Fruit fly (Drosophila melanogaster) whole organism, embryonic: ENCODE results near the gene Agpat3.

Experiments used
- Atf-2 ChIP-seq: fragments of 200-800 bp; sonication (Bioruptor generic); optimal IDR thresholded peaks from 2 replicates; lab custom pipeline; 2016; ENCODE audit warnings: missing biosample characterization, missing genetic modification characterization
- CG10654 ChIP-seq: fragments of 200-800 bp; sonication (Bioruptor generic); optimal IDR thresholded peaks from 2 replicates; lab custom pipeline; 2016; ENCODE audit warnings: missing biosample characterization, missing genetic modification characterization
- CG10959 ChIP-seq: fragments of 200-800 bp; sonication (Bioruptor generic); IDR thresholded peaks from 2 replicates; pipeline ENCODE4 v1.3.6; 2022; ENCODE audit warnings: missing biosample characterization, missing genetic modification characterization
- CG11398 ChIP-seq: fragments of 200-800 bp; sonication (Bioruptor generic); optimal IDR thresholded peaks from 2 replicates; lab custom pipeline; 2016; ENCODE audit warnings: missing biosample characterization, missing genetic modification characterization
- CG11695 ChIP-seq: fragments of 200-800 bp; sonication (Bioruptor generic); IDR thresholded peaks from 3 replicates; pipeline ENCODE4 v1.3.6; 2022; ENCODE audit warnings: missing biosample characterization, missing genetic modification characterization
- CG12391 ChIP-seq: fragments of 200-800 bp; sonication (Bioruptor generic); optimal IDR thresholded peaks from 3 replicates; lab custom pipeline; 2018; ENCODE audit warnings: missing biosample characterization, mild to moderate bottlenecking, missing genetic modification characterization, moderate library complexity
- CG14667 ChIP-seq: fragments of 200-800 bp; sonication (Bioruptor generic); IDR thresholded peaks from 2 replicates; pipeline ENCODE4 v1.3.6; 2022; ENCODE audit warnings: missing biosample characterization, missing genetic modification characterization
- CG1529 ChIP-seq: fragments of 200-800 bp; sonication (Bioruptor generic); optimal IDR thresholded peaks from 3 replicates; lab custom pipeline; 2018; ENCODE audit warnings: missing biosample characterization, missing genetic modification characterization
- CG17361 ChIP-seq: fragments of 200-800 bp; sonication (Bioruptor generic); IDR thresholded peaks from 3 replicates; pipeline ENCODE4 v1.3.6; 2022; ENCODE audit warnings: missing biosample characterization, missing genetic modification characterization
- CG17385 ChIP-seq: fragments of 200-800 bp; sonication (Bioruptor generic); optimal IDR thresholded peaks from 3 replicates; lab custom pipeline; 2018; ENCODE audit warnings: missing biosample characterization, mild to moderate bottlenecking, missing genetic modification characterization
- CG17829 ChIP-seq: fragments of 200-800 bp; optimal IDR thresholded peaks from 2 replicates; lab custom pipeline; 2019; ENCODE audit warnings: missing biosample characterization, mild to moderate bottlenecking, missing genetic modification characterization, moderate library complexity
- CG2120 ChIP-seq: fragments of 200-800 bp; sonication (Bioruptor generic); optimal IDR thresholded peaks from 3 replicates; lab custom pipeline; 2016; ENCODE audit warnings: missing biosample characterization, missing genetic modification characterization
- CG30431 ChIP-seq: fragments of 200-800 bp; sonication (Bioruptor generic); optimal IDR thresholded peaks from 2 replicates; lab custom pipeline; 2017; ENCODE audit warnings: missing biosample characterization, missing genetic modification characterization
- CG3065 ChIP-seq: fragments of 200-800 bp; sonication (Bioruptor generic); optimal IDR thresholded peaks from 2 replicates; lab custom pipeline; 2016; ENCODE audit warnings: missing biosample characterization, missing genetic modification characterization
- CG31388 ChIP-seq: fragments of 200-800 bp; sonication (Bioruptor generic); optimal IDR thresholded peaks from 2 replicates; lab custom pipeline; 2016; ENCODE audit warnings: missing biosample characterization, missing genetic modification characterization
- CG33213 ChIP-seq: fragments of 200-800 bp; sonication (Bioruptor generic); optimal IDR thresholded peaks from 3 replicates; lab custom pipeline; 2016; ENCODE audit warnings: missing biosample characterization, missing genetic modification characterization
- CG3407 ChIP-seq: fragments of 200-800 bp; sonication (Bioruptor generic); optimal IDR thresholded peaks from 2 replicates; lab custom pipeline; 2018; ENCODE audit warnings: missing biosample characterization, mild to moderate bottlenecking, missing genetic modification characterization
- CG43689 ChIP-seq: fragments of 200-800 bp; sonication (Bioruptor generic); IDR thresholded peaks from 2 replicates; pipeline ENCODE4 v1.3.6; 2022; ENCODE audit warnings: missing biosample characterization, missing genetic modification characterization
- CG4730 ChIP-seq: fragments of 200-800 bp; sonication (Bioruptor generic); IDR thresholded peaks from 2 replicates; pipeline ENCODE4 v1.3.6; 2022; ENCODE audit warnings: missing biosample characterization, missing genetic modification characterization
- CG5180 ChIP-seq: fragments of 200-800 bp; sonication (Bioruptor generic); optimal IDR thresholded peaks from 3 replicates; lab custom pipeline; 2017; ENCODE audit warnings: missing biosample characterization, missing genetic modification characterization, mild to moderate bottlenecking, moderate library complexity, missing genetic modification reagents
- CG6654 ChIP-seq: fragments of 200-800 bp; sonication (Bioruptor generic); optimal IDR thresholded peaks from 2 replicates; lab custom pipeline; 2017; ENCODE audit warnings: missing biosample characterization, mild to moderate bottlenecking, missing genetic modification characterization
- CG8924 ChIP-seq: fragments of 200-800 bp; optimal IDR thresholded peaks from 3 replicates; lab custom pipeline; 2019; ENCODE audit warnings: missing biosample characterization, mild to moderate bottlenecking, missing genetic modification characterization, moderate library complexity
- CG9215 ChIP-seq: fragments of 200-800 bp; sonication (Bioruptor generic); IDR thresholded peaks from 2 replicates; pipeline ENCODE4 v1.3.6; 2022; ENCODE audit warnings: missing biosample characterization, missing genetic modification characterization
- CG9876 ChIP-seq: fragments of 200-800 bp; sonication (Bioruptor generic); optimal IDR thresholded peaks from 2 replicates; lab custom pipeline; 2016; ENCODE audit warnings: missing biosample characterization, missing genetic modification characterization
- CG9932 ChIP-seq: fragments of 200-800 bp; sonication (Bioruptor generic); IDR thresholded peaks from 2 replicates; pipeline ENCODE4 v1.3.6; 2022; ENCODE audit warnings: missing biosample characterization, missing genetic modification characterization
- CoRest ChIP-seq: fragments of 200-800 bp; sonication (Bioruptor generic); optimal IDR thresholded peaks from 3 replicates; lab custom pipeline; 2018; ENCODE audit warnings: missing biosample characterization, mild to moderate bottlenecking, missing genetic modification characterization, moderate library complexity
- Deaf1 ChIP-seq: fragments of 200-800 bp; optimal IDR thresholded peaks from 3 replicates; lab custom pipeline; 2019; ENCODE audit warnings: missing biosample characterization, mild to moderate bottlenecking, missing genetic modification characterization, moderate library complexity
- Drgx ChIP-seq: fragments of 200-800 bp; sonication (Bioruptor generic); IDR thresholded peaks from 2 replicates; pipeline ENCODE4 v1.3.6; 2022; ENCODE audit warnings: missing biosample characterization, missing genetic modification characterization
- Gsc ChIP-seq: fragments of 200-800 bp; sonication (Bioruptor generic); IDR thresholded peaks from 2 replicates; pipeline ENCODE4 v1.3.6; 2022; ENCODE audit warnings: missing biosample characterization, missing genetic modification characterization
- Gug ChIP-seq: fragments of 200-800 bp; sonication (Bioruptor generic); IDR thresholded peaks from 4 replicates; pipeline ENCODE4 v1.3.6; 2022; ENCODE audit warnings: missing biosample characterization, missing genetic modification characterization
- Lpt ChIP-seq: fragments of >200 bp; optimal IDR thresholded peaks from 2 replicates; lab custom pipeline; 2018; ENCODE audit warnings: missing biosample characterization, missing genetic modification characterization
- Opbp ChIP-seq: fragments of 200-800 bp; sonication (Bioruptor generic); IDR thresholded peaks from 3 replicates; pipeline ENCODE4 v1.3.6; 2022; ENCODE audit warnings: missing biosample characterization, missing genetic modification characterization; ENCODE audit not compliant: partially characterized antibody
- Optix ChIP-seq: fragments of 200-800 bp; sonication (Bioruptor generic); IDR thresholded peaks from 3 replicates; pipeline ENCODE4 v1.3.6; 2022; ENCODE audit warnings: missing biosample characterization, missing genetic modification characterization
- Pdp1 ChIP-seq, 2 experiments: fragments of 200-800 bp; sonication (Bioruptor generic); optimal IDR thresholded peaks; 3 replicates each; lab custom pipeline; 2016; ENCODE audit warnings: missing biosample characterization in 2 of 2, missing genetic modification characterization in 2 of 2, mild to moderate bottlenecking in 1 of 2, moderate library complexity in 1 of 2
- Scr ChIP-seq: fragments of 200-800 bp; sonication (Bioruptor generic); IDR thresholded peaks from 2 replicates; pipeline ENCODE4 v1.3.6; 2022; ENCODE audit warnings: missing biosample characterization, missing genetic modification characterization; ENCODE audit not compliant: partially characterized antibody
- Side ChIP-seq: fragments of 200-800 bp; sonication (Bioruptor generic); optimal IDR thresholded peaks from 2 replicates; lab custom pipeline; 2016; ENCODE audit warnings: missing biosample characterization, missing genetic modification characterization
- Sox100B ChIP-seq: fragments of 200-800 bp; sonication (Bioruptor generic); optimal IDR thresholded peaks from 3 replicates; lab custom pipeline; 2018; ENCODE audit warnings: missing biosample characterization, mild to moderate bottlenecking, missing genetic modification characterization
- Stat92E ChIP-seq, 3 experiments: fragments of >200 bp in 2 of 3; fragments of 200-800 bp in 1 of 3; sonication (Bioruptor generic) in 1 of 3; optimal IDR thresholded peaks; 2 replicates each; lab custom pipeline; 2017 to 2019; ENCODE audit warnings: missing biosample characterization in 3 of 3, missing genetic modification characterization in 3 of 3, mild to moderate bottlenecking in 1 of 3, moderate library complexity in 1 of 3
- Trl ChIP-seq, 3 experiments: fragments of >200 bp in 2 of 3; fragments of 200-800 bp in 1 of 3; sonication (Bioruptor generic) in 1 of 3; optimal IDR thresholded peaks; 2 replicates in 1 of 3; 3 replicates in 2 of 3; lab custom pipeline; 2016 to 2017; ENCODE audit warnings: missing biosample characterization in 1 of 3, missing genetic modification characterization in 1 of 3
- ac ChIP-seq: fragments of 200-800 bp; sonication (Bioruptor generic); optimal IDR thresholded peaks from 3 replicates; lab custom pipeline; 2017; ENCODE audit warnings: missing biosample characterization, mild to moderate bottlenecking, missing genetic modification characterization
- ara ChIP-seq: fragments of 200-800 bp; sonication (Bioruptor generic); IDR thresholded peaks from 2 replicates; pipeline ENCODE4 v1.3.6; 2022; ENCODE audit warnings: missing biosample characterization, missing genetic modification characterization
- bab2 ChIP-seq: fragments of 200-800 bp; sonication (Bioruptor generic); optimal IDR thresholded peaks from 2 replicates; lab custom pipeline; 2016; ENCODE audit warnings: missing biosample characterization, missing genetic modification characterization
- chinmo ChIP-seq: fragments of 200-800 bp; sonication (Bioruptor generic); IDR thresholded peaks from 4 replicates; pipeline ENCODE4 v1.3.6; 2022; ENCODE audit warnings: missing biosample characterization, missing genetic modification characterization; ENCODE audit not compliant: partially characterized antibody
- dmrt99B ChIP-seq: fragments of 200-800 bp; sonication (Bioruptor generic); optimal IDR thresholded peaks from 2 replicates; lab custom pipeline; 2018; ENCODE audit warnings: missing biosample characterization, mild to moderate bottlenecking, missing genetic modification characterization, moderate library complexity
- fd96Cb ChIP-seq: fragments of 200-800 bp; sonication (Bioruptor generic); optimal IDR thresholded peaks from 2 replicates; lab custom pipeline; 2018; ENCODE audit warnings: missing biosample characterization, mild to moderate bottlenecking, missing genetic modification characterization, moderate library complexity
- lab ChIP-seq: fragments of 200-800 bp; sonication (Bioruptor generic); optimal IDR thresholded peaks from 3 replicates; lab custom pipeline; 2017; ENCODE audit warnings: missing biosample characterization, missing genetic modification characterization, mild to moderate bottlenecking, moderate library complexity, missing genetic modification reagents
- pros ChIP-seq: fragments of 200-800 bp; sonication (Bioruptor generic); optimal IDR thresholded peaks from 3 replicates; lab custom pipeline; 2019; ENCODE audit warnings: missing biosample characterization, mild to moderate bottlenecking, missing genetic modification characterization, moderate library complexity

Gene Agpat3

DNA sequence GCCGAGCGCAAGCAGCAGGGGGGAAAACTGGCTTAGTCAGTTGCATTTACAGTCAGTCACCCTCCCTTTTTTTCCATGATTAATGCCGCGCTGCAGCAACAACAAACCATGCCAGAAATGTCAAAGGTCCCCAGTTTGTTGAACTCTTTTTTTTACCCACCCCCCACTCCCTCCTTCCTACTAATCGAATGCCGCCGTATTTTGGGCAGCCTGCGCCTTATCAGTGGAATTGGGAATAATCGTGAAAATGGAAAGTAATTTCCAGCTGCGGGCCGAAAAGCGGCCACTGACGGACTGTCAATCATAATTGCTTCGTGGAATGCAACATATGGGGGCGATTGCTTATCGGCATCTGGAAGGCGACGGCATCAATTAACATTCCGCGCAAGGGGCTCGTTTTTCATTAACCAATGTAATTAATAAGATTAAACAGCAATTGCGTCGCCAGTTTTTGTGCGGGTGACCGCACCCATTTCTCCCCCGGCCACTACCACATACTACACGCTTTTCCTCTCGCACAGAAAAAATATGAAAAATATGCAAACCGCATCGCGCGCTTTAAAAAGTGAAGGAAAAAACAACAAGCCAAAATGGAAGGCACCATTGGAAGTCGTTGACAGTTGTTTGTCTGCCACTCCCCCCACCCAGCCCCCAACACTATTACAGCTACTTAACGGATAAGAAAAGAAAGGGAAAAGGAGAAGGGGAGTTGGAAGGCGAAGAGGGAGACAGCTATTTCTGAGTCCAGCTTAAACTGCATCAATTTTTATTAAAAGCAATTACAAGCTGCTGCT, 23.9 kb upstream of the Agpat3 start (continued):
- TF ChIP-seq CG4730 (no peak), Stat92E (GFP tag; optimal IDR thresholded peaks at IDR 0.05; lab: Kevin White, UChicago) (peak in 1 of 3 experiments; percentile 23), pros (GFP tag; lab: Kevin White, UChicago) (peak; percentile 44), CG6654 (GFP tag; lab: Kevin White, UChicago) (no peak), CG9215 (GFP tag; lab: Robert Waterston, UW) (no peak), CG2120 (GFP tag; lab: Kevin White, UChicago) (no peak), CG11695 (GFP tag; lab: Robert Waterston, UW) (no peak), CG17385 (GFP tag; lab: Kevin White, UChicago) (no peak), CG31388 (GFP tag; lab: Kevin White, UChicago) (no peak), CG30431 (GFP tag; lab: Kevin White, UChicago) (no peak), CG14667 (no peak), Lpt (GFP tag; lab: Kevin White, UChicago) (no peak), Side (GFP tag; lab: Kevin White, UChicago) (no peak), ac (no peak), Scr (GFP tag; lab: Robert Waterston, UW) (no peak), fd96Cb (tag; lab: Kevin White, UChicago) (no peak), CG3065 (no peak), CG43689 (no peak), Atf-2 (GFP tag; lab: Kevin White, UChicago) (no peak), CG9932 (GFP tag; lab: Robert Waterston, UW) (no peak), Deaf1 (no peak), CG17361 (GFP tag; lab: Robert Waterston, UW) (no peak), CG9876 (GFP tag; lab: Kevin White, UChicago) (no peak), ara (no peak), CG8924 (tag; lab: Kevin White, UChicago) (no peak), CG10654 (GFP tag; lab: Kevin White, UChicago) (no peak), CG10959 (GFP tag; lab: Robert Waterston, UW) (no peak), Opbp (no peak), dmrt99B (tag; lab: Kevin White, UChicago) (no peak), CG11398 (GFP tag; lab: Kevin White, UChicago) (no peak), lab (no peak)
- TF ChIP-seq, all 482 proteins: peak for 18

DNA sequence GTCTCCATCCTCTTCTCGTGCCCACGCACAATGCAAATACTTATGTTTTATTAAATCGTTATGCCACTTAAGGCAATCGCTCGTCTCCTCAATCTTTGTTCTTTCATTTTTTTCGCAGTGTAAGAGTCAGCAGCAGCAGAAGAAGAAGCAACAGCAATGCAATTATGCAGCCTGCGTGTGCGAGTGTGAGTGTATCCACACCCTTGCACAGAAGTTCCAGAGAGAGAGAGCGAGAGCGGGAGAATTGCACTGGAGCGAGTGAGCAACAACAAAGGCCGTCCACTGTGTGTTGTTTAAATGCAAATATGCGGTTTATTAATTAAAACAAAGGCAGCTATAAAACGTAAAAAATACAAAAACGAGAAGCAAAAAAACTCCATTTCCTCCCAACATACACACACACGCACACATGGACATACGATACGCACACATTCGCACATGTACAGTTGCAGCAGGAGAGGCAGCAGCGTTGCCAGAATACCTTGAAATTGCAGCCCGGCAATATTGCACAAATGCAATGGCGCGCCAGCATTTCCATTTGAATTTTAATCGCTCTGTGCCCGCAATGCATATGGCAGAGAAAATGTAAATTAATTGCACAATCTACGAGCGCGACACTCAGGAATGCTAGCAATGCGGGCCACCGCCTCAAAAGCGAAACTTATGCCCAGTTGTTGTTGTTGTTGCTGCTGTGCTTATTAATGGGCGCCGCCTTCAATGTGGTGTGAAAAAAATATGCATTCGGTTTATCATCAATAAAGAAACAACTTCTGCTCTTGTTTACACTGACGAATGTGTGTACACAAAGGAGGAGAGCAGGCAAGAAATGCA, 23.1 kb upstream of the Agpat3 start:
- TF ChIP-seq CG3407 (peak; percentile 72), CG8924 (tag; lab: Kevin White, UChicago) (peak; percentile 34), bab2 (GFP tag; lab: Kevin White, UChicago) (peak; percentile 55), CG30431 (GFP tag; lab: Kevin White, UChicago) (peak; percentile 17), CG12391 (tag; lab: Kevin White, UChicago) (peak; percentile 39), Gug (no peak; the same call in 3 of the 4 replicates), CoRest (peak; percentile 10), CG6654 (GFP tag; lab: Kevin White, UChicago) (no peak), CG17829 (tag; lab: Kevin White, UChicago) (peak; percentile 31), CG5180 (GFP tag; lab: Kevin White, UChicago) (peak; percentile 46), Gsc (GFP tag; lab: Robert Waterston, UW) (no peak), Optix (GFP tag; lab: Robert Waterston, UW) (0 out of 3 replicates have a peak, but pooled peaks have one; percentile 13), Deaf1 (no peak), Sox100B (GFP tag; lab: Kevin White, UChicago) (peak; percentile 18), lab (no peak), CG33213 (GFP tag; lab: Kevin White, UChicago) (peak; percentile 48), Drgx (GFP tag; lab: Robert Waterston, UW) (peak; percentile 60), chinmo (GFP tag; lab: Robert Waterston, UW) (no peak), CG1529 (GFP tag; lab: Kevin White, UChicago) (peak; percentile 44), Trl (optimal IDR thresholded peaks at IDR 0.05; lab: Kevin White, UChicago) (peak; percentile 58 to 63), Trl (GFP tag; optimal IDR thresholded peaks at IDR 0.05; lab: Kevin White, UChicago) (peak; percentile 27), Pdp1 (GFP tag; optimal IDR thresholded peaks at IDR 0.05; lab: Kevin White, UChicago) (peak; percentile 4 to 48)
